Fruit fly (Drosophila melanogaster): ENCODE results near the gene ppk17.

DNA sequence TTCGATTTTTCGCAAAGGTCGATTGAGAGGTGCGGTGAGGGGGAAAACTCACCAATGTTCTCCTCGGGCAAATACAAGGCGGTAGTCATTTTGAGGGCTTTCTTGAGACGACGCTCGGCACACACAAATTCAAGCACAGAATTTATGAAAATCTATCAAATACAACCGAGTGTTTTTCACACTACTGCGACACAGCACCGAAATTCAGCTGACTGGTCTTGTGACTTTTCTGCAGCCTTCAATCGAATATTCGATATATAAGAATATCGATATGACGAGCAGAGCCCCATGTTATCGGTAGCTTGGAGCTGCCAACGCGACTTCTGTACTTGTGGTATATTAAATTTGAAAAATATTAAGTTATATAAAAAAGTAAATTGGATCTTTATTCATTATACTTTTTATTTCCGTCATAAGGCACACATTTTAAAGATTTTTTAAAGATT, 32.8 kb downstream of the ppk17 start, which contains the start of gene VhaSFD:
- no peak for TF ChIP-seq Hr96 (GFP tag; optimal IDR thresholded peaks at IDR 0.05)
- peak; percentile 14 for TF ChIP-seq pad (GFP tag; optimal IDR thresholded peaks at IDR 0.05)
- TF ChIP-seq CG5204 (GFP tag; optimal IDR thresholded peaks at IDR 0.05) = no peak
- peak; percentile 9 for TF ChIP-seq CG1620 (GFP tag; optimal IDR thresholded peaks at IDR 0.05)
- TF ChIP-seq cnc (optimal IDR thresholded peaks at IDR 0.05) = no peak
- no peak for TF ChIP-seq Clk (GFP tag; optimal IDR thresholded peaks at IDR 0.05)
- no peak for TF ChIP-seq kay (GFP tag; ENCODE audit: borderline replicate concordance)
- peak; percentile 73 for TF ChIP-seq CG12768 (GFP tag; optimal IDR thresholded peaks at IDR 0.05)

Measured in whole organism, adult.